Fruit fly (Drosophila melanogaster) whole organism, embryonic: ENCODE data around the gene Cmtr1.
A peak's percentile ranks its signal among the peaks of the same experiment; 100 is the strongest.

Experiments used
- Atf6 ChIP-seq: fragments of 200-800 bp; sonication (Bioruptor generic); IDR thresholded peaks from 2 replicates; pipeline ENCODE4 v1.3.6; 2022; ENCODE audit warnings: missing biosample characterization, missing genetic modification characterization
- B-H1 ChIP-seq: fragments of 200-800 bp; sonication (Bioruptor generic); IDR thresholded peaks from 3 replicates; pipeline ENCODE4 v1.3.6; 2022; ENCODE audit warnings: missing biosample characterization, missing genetic modification characterization
- Bdp1 ChIP-seq: fragments of 200-800 bp; sonication (Bioruptor generic); optimal IDR thresholded peaks from 3 replicates; lab custom pipeline; 2016; ENCODE audit warnings: missing biosample characterization, missing genetic modification characterization
- BtbVII ChIP-seq: fragments of 200-800 bp; sonication (Bioruptor generic); optimal IDR thresholded peaks from 3 replicates; lab custom pipeline; 2017; ENCODE audit warnings: missing biosample characterization, mild to moderate bottlenecking, missing genetic modification characterization
- CG12942 ChIP-seq: fragments of 200-800 bp; sonication (Bioruptor generic); optimal IDR thresholded peaks from 3 replicates; lab custom pipeline; 2016; ENCODE audit warnings: missing biosample characterization, missing genetic modification characterization
- CG13624 ChIP-seq: fragments of 200-800 bp; sonication (Bioruptor generic); optimal IDR thresholded peaks from 2 replicates; lab custom pipeline; 2016; ENCODE audit warnings: missing biosample characterization, missing genetic modification characterization
- CG15073 ChIP-seq: fragments of 200-800 bp; sonication (Bioruptor generic); optimal IDR thresholded peaks from 2 replicates; lab custom pipeline; 2016; ENCODE audit warnings: missing biosample characterization, missing genetic modification characterization
- CG17612 ChIP-seq: fragments of 200-800 bp; sonication (Bioruptor generic); IDR thresholded peaks from 2 replicates; pipeline ENCODE4 v1.3.6; 2022; ENCODE audit warnings: missing biosample characterization, missing genetic modification characterization
- CG2120 ChIP-seq: fragments of 200-800 bp; sonication (Bioruptor generic); optimal IDR thresholded peaks from 3 replicates; lab custom pipeline; 2016; ENCODE audit warnings: missing biosample characterization, missing genetic modification characterization
- CG2712 ChIP-seq: fragments of 200-800 bp; optimal IDR thresholded peaks from 3 replicates; lab custom pipeline; 2019; ENCODE audit warnings: missing biosample characterization, mild to moderate bottlenecking, missing genetic modification characterization, moderate library complexity
- CG4424 ChIP-seq: fragments of 200-800 bp; sonication (Bioruptor generic); optimal IDR thresholded peaks from 3 replicates; lab custom pipeline; 2016; ENCODE audit warnings: missing biosample characterization, missing genetic modification characterization
- CG7928 ChIP-seq: fragments of 200-800 bp; sonication (Bioruptor generic); optimal IDR thresholded peaks from 2 replicates; lab custom pipeline; 2017; ENCODE audit warnings: missing biosample characterization, mild to moderate bottlenecking, missing genetic modification characterization
- CG8478 ChIP-seq: fragments of >200 bp; optimal IDR thresholded peaks from 2 replicates; lab custom pipeline; 2018
- CG9215 ChIP-seq: fragments of 200-800 bp; sonication (Bioruptor generic); IDR thresholded peaks from 2 replicates; pipeline ENCODE4 v1.3.6; 2022; ENCODE audit warnings: missing biosample characterization, missing genetic modification characterization
- CG9817 ChIP-seq: fragments of 200-800 bp; sonication (Bioruptor generic); optimal IDR thresholded peaks from 2 replicates; lab custom pipeline; 2018; ENCODE audit warnings: missing biosample characterization, mild to moderate bottlenecking, missing genetic modification characterization, moderate library complexity
- D19A ChIP-seq: fragments of 200-800 bp; optimal IDR thresholded peaks from 3 replicates; lab custom pipeline; 2019; ENCODE audit warnings: missing biosample characterization, mild to moderate bottlenecking, missing genetic modification characterization, moderate library complexity
- Dfd ChIP-seq, 2 experiments: fragments of >200 bp; optimal IDR thresholded peaks; 2 replicates each; lab custom pipeline; 2017; ENCODE audit warnings: missing biosample characterization in 2 of 2, missing genetic modification characterization in 2 of 2
- Ets97D ChIP-seq: fragments of 200-800 bp; sonication (Bioruptor generic); optimal IDR thresholded peaks from 3 replicates; lab custom pipeline; 2016; ENCODE audit warnings: missing biosample characterization, missing genetic modification characterization
- Hr51 ChIP-seq, 2 experiments: fragments of 200-800 bp; sonication (Bioruptor generic); optimal IDR thresholded peaks; 2 replicates in 1 of 2; 3 replicates in 1 of 2; lab custom pipeline; 2016 to 2018; ENCODE audit warnings: missing biosample characterization in 2 of 2, missing genetic modification characterization in 2 of 2, mild to moderate bottlenecking in 1 of 2, moderate library complexity in 1 of 2
- Hsf ChIP-seq: fragments of 200-800 bp; sonication (Bioruptor generic); optimal IDR thresholded peaks from 3 replicates; lab custom pipeline; 2016; ENCODE audit warnings: missing biosample characterization, missing genetic modification characterization
- Lim3 ChIP-seq: fragments of 200-800 bp; sonication (Bioruptor generic); IDR thresholded peaks from 2 replicates; pipeline ENCODE4 v1.3.6; 2022; ENCODE audit warnings: missing biosample characterization, missing genetic modification characterization
- Max ChIP-seq: fragments of 200-800 bp; sonication (Bioruptor generic); optimal IDR thresholded peaks from 2 replicates; lab custom pipeline; 2016; ENCODE audit warnings: missing biosample characterization, mild to moderate bottlenecking, missing genetic modification characterization
- Ravus ChIP-seq: fragments of 200-800 bp; sonication (Bioruptor generic); IDR thresholded peaks from 2 replicates; pipeline ENCODE4 v1.3.6; 2022; ENCODE audit warnings: missing biosample characterization, missing genetic modification characterization
- YL-1 ChIP-seq: fragments of 200-800 bp; sonication (Bioruptor generic); optimal IDR thresholded peaks from 3 replicates; lab custom pipeline; 2017; ENCODE audit warnings: missing biosample characterization, mild to moderate bottlenecking, missing genetic modification characterization
- ab ChIP-seq: fragments of 200-800 bp; sonication (Bioruptor generic); optimal IDR thresholded peaks from 2 replicates; lab custom pipeline; 2016; ENCODE audit warnings: missing biosample characterization, missing genetic modification characterization
- bbx ChIP-seq: fragments of 200-800 bp; sonication (Bioruptor generic); IDR thresholded peaks from 2 replicates; pipeline ENCODE4 v1.3.6; 2022; ENCODE audit warnings: missing biosample characterization, missing genetic modification characterization; ENCODE audit not compliant: partially characterized antibody
- bsh ChIP-seq, 2 experiments: fragments of 200-800 bp; sonication (Bioruptor generic); optimal IDR thresholded peaks; 2 replicates each; lab custom pipeline; 2017 to 2018; ENCODE audit warnings: mild to moderate bottlenecking in 2 of 2, missing biosample characterization in 2 of 2, missing genetic modification characterization in 2 of 2, moderate library complexity in 1 of 2
- chinmo ChIP-seq: fragments of 200-800 bp; sonication (Bioruptor generic); IDR thresholded peaks from 4 replicates; pipeline ENCODE4 v1.3.6; 2022; ENCODE audit warnings: missing biosample characterization, missing genetic modification characterization; ENCODE audit not compliant: partially characterized antibody
- croc ChIP-seq: fragments of 200-800 bp; sonication (Bioruptor generic); conservative IDR thresholded peaks from 3 replicates; pipeline ENCODE4 v1.3.6; 2022; ENCODE audit warnings: missing biosample characterization, missing genetic modification characterization
- dati ChIP-seq: fragments of 200-800 bp; sonication (Bioruptor generic); IDR thresholded peaks from 2 replicates; pipeline ENCODE4 v1.3.6; 2022; ENCODE audit warnings: missing biosample characterization, missing genetic modification characterization
- dm ChIP-seq: fragments of 200-800 bp; sonication (Bioruptor generic); optimal IDR thresholded peaks from 3 replicates; lab custom pipeline; 2016; ENCODE audit warnings: missing biosample characterization, missing genetic modification characterization
- esg ChIP-seq: fragments of 200-800 bp; sonication (Bioruptor generic); conservative IDR thresholded peaks from 2 replicates; pipeline ENCODE4 v1.3.6; 2022; ENCODE audit warnings: missing biosample characterization, missing genetic modification characterization
- gfzf ChIP-seq: fragments of 200-800 bp; sonication (Bioruptor generic); optimal IDR thresholded peaks from 2 replicates; lab custom pipeline; 2016; ENCODE audit warnings: missing biosample characterization, mild to moderate bottlenecking, missing genetic modification characterization, moderate library complexity
- grn ChIP-seq: fragments of 200-800 bp; sonication (Bioruptor generic); optimal IDR thresholded peaks from 3 replicates; lab custom pipeline; 2017; ENCODE audit warnings: missing biosample characterization, missing genetic modification characterization
- jumu ChIP-seq: fragments of 200-800 bp; sonication (Bioruptor generic); optimal IDR thresholded peaks from 3 replicates; lab custom pipeline; 2016; ENCODE audit warnings: missing biosample characterization, missing genetic modification characterization
- ken ChIP-seq: fragments of 200-800 bp; sonication (Bioruptor generic); IDR thresholded peaks from 3 replicates; pipeline ENCODE4 v1.3.6; 2022; ENCODE audit warnings: missing biosample characterization, missing genetic modification characterization
- mam ChIP-seq: fragments of 200-800 bp; sonication (Bioruptor generic); optimal IDR thresholded peaks from 3 replicates; lab custom pipeline; 2016; ENCODE audit warnings: missing biosample characterization, missing genetic modification characterization
- mld ChIP-seq: fragments of 200-800 bp; sonication (Bioruptor generic); IDR thresholded peaks from 3 replicates; pipeline ENCODE4 v1.3.6; 2022; ENCODE audit warnings: missing biosample characterization, missing genetic modification characterization; ENCODE audit not compliant: partially characterized antibody
- nmo ChIP-seq: fragments of 200-800 bp; sonication (Bioruptor generic); optimal IDR thresholded peaks from 2 replicates; lab custom pipeline; 2018; ENCODE audit warnings: missing biosample characterization, mild to moderate bottlenecking, missing genetic modification characterization, moderate library complexity
- org-1 ChIP-seq: fragments of 200-800 bp; sonication (Bioruptor generic); optimal IDR thresholded peaks from 2 replicates; lab custom pipeline; 2017; ENCODE audit warnings: missing biosample characterization, missing genetic modification characterization
- pho ChIP-seq: fragments of 200-800 bp; sonication (Bioruptor generic); optimal IDR thresholded peaks from 2 replicates; lab custom pipeline; 2016; ENCODE audit warnings: missing biosample characterization, missing genetic modification characterization
- pnt ChIP-seq: fragments of 200-800 bp; sonication (Bioruptor generic); optimal IDR thresholded peaks from 3 replicates; lab custom pipeline; 2016; ENCODE audit warnings: missing biosample characterization, missing genetic modification characterization
- pzg ChIP-seq: fragments of 200-800 bp; sonication (Bioruptor generic); optimal IDR thresholded peaks from 3 replicates; lab custom pipeline; 2018; ENCODE audit warnings: missing biosample characterization, mild to moderate bottlenecking, missing genetic modification characterization, moderate library complexity
- sens-2 ChIP-seq: fragments of 200-800 bp; sonication (Bioruptor generic); IDR thresholded peaks from 2 replicates; pipeline ENCODE4 v1.3.6; 2022; ENCODE audit warnings: missing biosample characterization, missing genetic modification characterization
- sima ChIP-seq: fragments of 200-800 bp; sonication (Bioruptor generic); optimal IDR thresholded peaks from 2 replicates; lab custom pipeline; 2016; ENCODE audit warnings: missing biosample characterization, missing genetic modification characterization
- sisA ChIP-seq: fragments of 200-800 bp; sonication (Bioruptor generic); IDR thresholded peaks from 2 replicates; pipeline ENCODE4 v1.3.6; 2022; ENCODE audit warnings: missing biosample characterization, missing genetic modification characterization
- tna ChIP-seq: fragments of 200-800 bp; sonication (Bioruptor generic); IDR thresholded peaks from 2 replicates; pipeline ENCODE4 v1.3.6; 2022; ENCODE audit warnings: missing biosample characterization, missing genetic modification characterization; ENCODE audit not compliant: partially characterized antibody
- tx ChIP-seq: fragments of 200-800 bp; sonication (Bioruptor generic); optimal IDR thresholded peaks from 2 replicates; lab custom pipeline; 2016; ENCODE audit warnings: missing biosample characterization, missing genetic modification characterization
- unc-4 ChIP-seq: fragments of 200-800 bp; sonication (Bioruptor generic); IDR thresholded peaks from 2 replicates; pipeline ENCODE4 v1.3.6; 2022; ENCODE audit warnings: missing biosample characterization, missing genetic modification characterization; ENCODE audit not compliant: partially characterized antibody
- unpg ChIP-seq: fragments of 200-800 bp; sonication (Bioruptor generic); optimal IDR thresholded peaks from 3 replicates; lab custom pipeline; 2018; ENCODE audit warnings: missing biosample characterization, mild to moderate bottlenecking, missing genetic modification characterization, moderate library complexity
- zen ChIP-seq: fragments of 200-800 bp; sonication (Bioruptor generic); optimal IDR thresholded peaks from 3 replicates; lab custom pipeline; 2018; ENCODE audit warnings: missing biosample characterization, mild to moderate bottlenecking, missing genetic modification characterization, moderate library complexity

Gene Cmtr1

dm6 chrX:4113698-4114216, 12.9 kb upstream of the Cmtr1 start, which contains the start of the genes dgt4 and Nsun2 (continued):
- TF ChIP-seq Dfd (GFP tag; optimal IDR thresholded peaks at IDR 0.05; lab: Kevin White, UChicago) (no peak), B-H1 (GFP tag; lab: Robert Waterston, UW) (no peak), CG17612 (no peak), bsh (GFP tag; optimal IDR thresholded peaks at IDR 0.05; lab: Kevin White, UChicago) (no peak), CG2120 (GFP tag; lab: Kevin White, UChicago) (peak; percentile 37), CG7928 (no peak), Hr51 (GFP tag; optimal IDR thresholded peaks at IDR 0.05; lab: Kevin White, UChicago) (no peak), sens-2 (GFP tag; lab: Robert Waterston, UW) (no peak), sisA (GFP tag; lab: Robert Waterston, UW) (peak; percentile 35; the same call in 1 of the 2 replicates), grn (no peak), YL-1 (GFP tag; lab: Kevin White, UChicago) (peak; percentile 49), ken (GFP tag; lab: Robert Waterston, UW) (no peak), CG13624 (no peak), dm (GFP tag; lab: Kevin White, UChicago) (peak; percentile 64), CG15073 (GFP tag; lab: Kevin White, UChicago) (no peak), Max (GFP tag; lab: Kevin White, UChicago) (peak; percentile 44), pzg (GFP tag; lab: Kevin White, UChicago) (peak; percentile 22), mld (GFP tag; lab: Robert Waterston, UW) (no peak), unpg (GFP tag; lab: Kevin White, UChicago) (no peak), CG12942 (GFP tag; lab: Kevin White, UChicago) (no peak), gfzf (GFP tag; lab: Kevin White, UChicago) (peak; percentile 13), CG2712 (tag; lab: Kevin White, UChicago) (peak; percentile 15), CG9817 (tag; lab: Kevin White, UChicago) (peak; percentile 8), unc-4 (peak; percentile 64; the same call in 1 of the 2 replicates), Lim3 (no peak), nmo (GFP tag; lab: Kevin White, UChicago) (peak; percentile 21), BtbVII (GFP tag; lab: Kevin White, UChicago) (no peak), CG4424 (GFP tag; lab: Kevin White, UChicago) (peak; percentile 25), dati (no peak), esg (GFP tag; lab: Robert Waterston, UW) (no peak), Ravus (GFP tag; lab: Robert Waterston, UW) (no peak), D19A (tag; lab: Kevin White, UChicago) (no peak), pnt (no peak), chinmo (GFP tag; lab: Robert Waterston, UW) (0 out of 4 replicates have a peak, but pooled peaks have one; percentile 9), Ets97D (peak; percentile 11), Hsf (GFP tag; lab: Kevin White, UChicago) (peak; percentile 18), CG9215 (no peak), pho (GFP tag; lab: Kevin White, UChicago) (no peak), mam (GFP tag; lab: Kevin White, UChicago) (peak; percentile 57), org-1 (GFP tag; lab: Kevin White, UChicago) (no peak), Bdp1 (no peak), croc (GFP tag; lab: Robert Waterston, UW) (no peak), bbx (GFP tag; lab: Robert Waterston, UW) (peak; percentile 37; the same call in 1 of the 2 replicates), tna (GFP tag; lab: Robert Waterston, UW) (0 out of 2 replicates have a peak, but pooled peaks have one; percentile 43), CG8478 (lab: Kevin White, UChicago) (no peak), jumu (GFP tag; lab: Kevin White, UChicago) (peak; percentile 24), Atf6 (no peak), zen (no peak), sima (GFP tag; lab: Kevin White, UChicago) (no peak), ab (GFP tag; lab: Kevin White, UChicago) (no peak), tx (GFP tag; lab: Kevin White, UChicago) (no peak)
